Worm (Caenorhabditis elegans) whole organism, L1 larva: ENCODE data around the gene T28H10.2.

Experiments
- C16A3.4 ChIP-seq: fragments of 150-350 bp; optimal IDR thresholded peaks from 2 replicates; lab custom pipeline; 2014; ENCODE audit warnings: missing biosample characterization, missing genetic modification characterization
- C34B4.2 ChIP-seq: sonication (generic microtip); optimal IDR thresholded peaks from 2 replicates; lab custom pipeline; 2017; ENCODE audit warnings: mild to moderate bottlenecking, missing genetic modification characterization, missing compliant biosample characterization
- Y116A8C.19 ChIP-seq: sonication (generic microtip); optimal IDR thresholded peaks from 2 replicates; lab custom pipeline; 2016; ENCODE audit warnings: missing compliant biosample characterization, missing genetic modification characterization, borderline replicate concordance
- aha-1 ChIP-seq: fragments of 150-350 bp; optimal IDR thresholded peaks from 2 replicates; lab custom pipeline; 2014; ENCODE audit warnings: missing biosample characterization, missing genetic modification characterization
- aly-2 ChIP-seq: fragments of 150-350 bp; optimal IDR thresholded peaks from 2 replicates; lab custom pipeline; 2014; ENCODE audit warnings: missing biosample characterization, missing genetic modification characterization
- ama-1 ChIP-seq: fragments of 150-350 bp; optimal IDR thresholded peaks from 2 replicates; lab custom pipeline; 2014
- blmp-1 ChIP-seq: fragments of 150-350 bp; optimal IDR thresholded peaks from 2 replicates; lab custom pipeline; 2014; ENCODE audit warnings: missing biosample characterization, missing genetic modification characterization
- ceh-63 ChIP-seq: fragments of 200-800 bp; sonication (Bioruptor generic); optimal IDR thresholded peaks from 2 replicates; lab custom pipeline; 2018; ENCODE audit warnings: mild to moderate bottlenecking, missing genetic modification characterization, missing compliant biosample characterization
- ceh-88 ChIP-seq: fragments of 200-800 bp; sonication (Bioruptor generic); IDR thresholded peaks from 2 replicates; pipeline ENCODE4 v1.3.6; 2022; ENCODE audit warnings: missing genetic modification characterization, missing compliant biosample characterization
- dpl-1 ChIP-seq, 3 experiments: fragments of 150-350 bp in 2 of 3; sonication (generic microtip) in 1 of 3; optimal IDR thresholded peaks; 2 replicates each; lab custom pipeline; 2014 to 2017; ENCODE audit warnings: missing biosample characterization in 3 of 3, missing genetic modification characterization in 3 of 3, missing genetic modification reagents in 3 of 3
- dsc-1 ChIP-seq: sonication (generic microtip); optimal IDR thresholded peaks from 2 replicates; lab custom pipeline; 2016; ENCODE audit warnings: mild to moderate bottlenecking, missing genetic modification characterization, missing compliant biosample characterization
- efl-1 ChIP-seq, 4 experiments: fragments of 150-350 bp; optimal IDR thresholded peaks in 3 of 4; peaks in 1 of 4; 1 replicate in 1 of 4; 2 replicates in 3 of 4; lab custom pipeline; 2014; ENCODE audit warnings: missing biosample characterization in 2 of 4, missing genetic modification characterization in 2 of 4, missing genetic modification reagents in 2 of 4
- elt-2 ChIP-seq: sonication (generic microtip); optimal IDR thresholded peaks from 2 replicates; lab custom pipeline; 2016; ENCODE audit warnings: missing genetic modification characterization, mild to moderate bottlenecking, inconsistent platforms, missing compliant biosample characterization, missing genetic modification reagents
- elt-3 ChIP-seq, 6 experiments: fragments of 150-350 bp in 1 of 6; sonication (generic microtip); optimal IDR thresholded peaks; 2 replicates each; lab custom pipeline; 2017 to 2018; ENCODE audit warnings: missing biosample characterization in 6 of 6, missing genetic modification characterization in 6 of 6, inconsistent platforms in 1 of 6
- fkh-4 ChIP-seq: sonication (generic microtip); optimal IDR thresholded peaks from 2 replicates; lab custom pipeline; 2016; ENCODE audit warnings: missing compliant biosample characterization, missing genetic modification characterization, borderline replicate concordance
- grh-1 ChIP-seq: fragments of 200-800 bp; sonication (Bioruptor generic); IDR thresholded peaks from 2 replicates; pipeline ENCODE4 v1.3.6; 2022; ENCODE audit warnings: missing genetic modification reagents, missing genetic modification characterization, missing compliant biosample characterization
- hlh-4 ChIP-seq: sonication (generic microtip); optimal IDR thresholded peaks from 2 replicates; lab custom pipeline; 2016; ENCODE audit warnings: mild to moderate bottlenecking, missing genetic modification characterization, missing compliant biosample characterization
- jun-1 ChIP-seq: fragments of 150-350 bp; optimal IDR thresholded peaks from 2 replicates; lab custom pipeline; 2014; ENCODE audit warnings: missing biosample characterization, missing genetic modification reagents, missing genetic modification characterization
- lin-14 ChIP-seq: fragments of 200-800 bp; sonication (Bioruptor generic); optimal IDR thresholded peaks from 2 replicates; lab custom pipeline; 2018; ENCODE audit warnings: mild to moderate bottlenecking, missing genetic modification characterization, moderate library complexity, missing compliant biosample characterization
- lin-35 ChIP-seq, 2 experiments: fragments of 150-350 bp; optimal IDR thresholded peaks; 2 replicates each; lab custom pipeline; 2014; ENCODE audit warnings: missing biosample characterization in 2 of 2, missing genetic modification characterization in 2 of 2, missing genetic modification reagents in 2 of 2
- lsy-2 ChIP-seq, 2 experiments: fragments of 150-350 bp; optimal IDR thresholded peaks; 2 replicates each; lab custom pipeline; 2014; ENCODE audit warnings: missing biosample characterization in 2 of 2, missing genetic modification characterization in 2 of 2
- mep-1 ChIP-seq: fragments of 150-350 bp; optimal IDR thresholded peaks from 2 replicates; lab custom pipeline; 2014; ENCODE audit warnings: missing biosample characterization, missing genetic modification characterization
- nhr-11 ChIP-seq: fragments of 150-350 bp; optimal IDR thresholded peaks from 2 replicates; lab custom pipeline; 2014; ENCODE audit warnings: missing biosample characterization, missing genetic modification characterization
- nhr-19 ChIP-seq: fragments of 200-800 bp; sonication (Bioruptor generic); conservative IDR thresholded peaks from 2 replicates; pipeline ENCODE4 v1.3.6; 2022; ENCODE audit warnings: missing genetic modification characterization, missing compliant biosample characterization
- nhr-20 ChIP-seq: sonication (generic microtip); optimal IDR thresholded peaks from 2 replicates; lab custom pipeline; 2016; ENCODE audit warnings: mild to moderate bottlenecking, missing genetic modification characterization, missing compliant biosample characterization
- nhr-237 ChIP-seq: fragments of 150-350 bp; optimal IDR thresholded peaks from 2 replicates; lab custom pipeline; 2014; ENCODE audit warnings: missing biosample characterization, missing genetic modification characterization
- nhr-47 ChIP-seq: sonication (generic microtip); optimal IDR thresholded peaks from 2 replicates; lab custom pipeline; 2016; ENCODE audit warnings: mild to moderate bottlenecking, missing genetic modification characterization, moderate library complexity, missing compliant biosample characterization
- nhr-71 ChIP-seq: sonication (generic microtip); optimal IDR thresholded peaks from 2 replicates; lab custom pipeline; 2016; ENCODE audit warnings: mild to moderate bottlenecking, missing genetic modification characterization, moderate library complexity, missing compliant biosample characterization
- nhr-85 ChIP-seq: sonication (generic microtip); peaks from one replicate; lab custom pipeline; 2016; ENCODE audit warnings: missing genetic modification characterization, inconsistent platforms, missing compliant biosample characterization
- nhr-90 ChIP-seq: sonication (generic microtip); optimal IDR thresholded peaks from 2 replicates; lab custom pipeline; 2016; ENCODE audit warnings: mild to moderate bottlenecking, missing genetic modification characterization, missing compliant biosample characterization; ENCODE audit not compliant: poor library complexity
- pag-3 ChIP-seq: sonication (generic microtip); optimal IDR thresholded peaks from 2 replicates; lab custom pipeline; 2017; ENCODE audit warnings: missing genetic modification characterization, mild to moderate bottlenecking, missing compliant biosample characterization, antibody characterized with exemption, borderline replicate concordance; ENCODE audit not compliant: insufficient read depth
- pax-3 ChIP-seq: fragments of 200-800 bp; sonication (Bioruptor generic); optimal IDR thresholded peaks from 2 replicates; lab custom pipeline; 2018; ENCODE audit warnings: mild to moderate bottlenecking, missing genetic modification characterization, moderate library complexity, missing compliant biosample characterization
- snpc-4 ChIP-seq: fragments of 150-350 bp; optimal IDR thresholded peaks from 2 replicates; lab custom pipeline; 2014; ENCODE audit warnings: missing biosample characterization, missing genetic modification characterization
- snu-23 ChIP-seq: sonication (generic microtip); optimal IDR thresholded peaks from 2 replicates; lab custom pipeline; 2016; ENCODE audit warnings: missing genetic modification characterization, missing compliant biosample characterization
- sox-4 ChIP-seq: sonication (generic microtip); optimal IDR thresholded peaks from 2 replicates; lab custom pipeline; 2016; ENCODE audit warnings: missing genetic modification characterization, missing compliant biosample characterization
- sptf-1 ChIP-seq: fragments of 150-350 bp; optimal IDR thresholded peaks from 2 replicates; lab custom pipeline; 2014; ENCODE audit warnings: missing biosample characterization, missing genetic modification characterization
- swsn-7 ChIP-seq: sonication (generic microtip); optimal IDR thresholded peaks from 2 replicates; lab custom pipeline; 2016; ENCODE audit warnings: missing genetic modification characterization, missing compliant biosample characterization
- tbx-2 ChIP-seq: sonication (generic microtip); optimal IDR thresholded peaks from 2 replicates; lab custom pipeline; 2016; ENCODE audit warnings: missing genetic modification characterization, missing compliant biosample characterization
- tlp-1 ChIP-seq: fragments of 150-350 bp; optimal IDR thresholded peaks from 2 replicates; lab custom pipeline; 2014; ENCODE audit warnings: missing biosample characterization, missing genetic modification characterization
- unc-130 ChIP-seq: fragments of 150-350 bp; optimal IDR thresholded peaks from 2 replicates; lab custom pipeline; 2017; ENCODE audit warnings: missing biosample characterization, missing genetic modification characterization, inconsistent platforms
- unc-62 ChIP-seq: fragments of 150-350 bp; optimal IDR thresholded peaks from 2 replicates; lab custom pipeline; 2014; ENCODE audit warnings: missing biosample characterization, missing genetic modification reagents, missing genetic modification characterization
- vab-15 ChIP-seq: sonication (generic microtip); optimal IDR thresholded peaks from 2 replicates; lab custom pipeline; 2017; ENCODE audit warnings: missing genotype, mild to moderate bottlenecking, missing genetic modification characterization, missing compliant biosample characterization
- zip-4 ChIP-seq: fragments of 200-800 bp; sonication (Bioruptor generic); optimal IDR thresholded peaks from 2 replicates; lab custom pipeline; 2018; ENCODE audit warnings: mild to moderate bottlenecking, missing genetic modification characterization, moderate library complexity, missing compliant biosample characterization
- ztf-4 ChIP-seq: fragments of 150-350 bp; optimal IDR thresholded peaks from 2 replicates; lab custom pipeline; 2014; ENCODE audit warnings: missing biosample characterization, missing genetic modification characterization

T28H10.2 gene

ce11 chrV:12552671-12553212 lies 40.0 kb upstream of the T28H10.2 start, which contains the start of gene F45D3.4:
TSS of gene F45D3.4 (minus strand) at chrV:12553191.
- no peak for TF ChIP-seq sptf-1 (tag; lab: Kevin White, UChicago)
- TF ChIP-seq sox-4 = no peak
- TF ChIP-seq tbx-2 = no peak
- TF ChIP-seq pax-3 = no peak
- TF ChIP-seq elt-3 (tag; optimal IDR thresholded peaks at IDR 0.05; lab: Kevin White, UChicago) = no peak
- TF ChIP-seq vab-15 (tag; lab: Kevin White, UChicago) = no peak
- TF ChIP-seq elt-2 (tag; lab: Kevin White, UChicago) = no peak
- TF ChIP-seq ama-1 (lab: Kevin White, UChicago) = peak; percentile 15
- no peak for TF ChIP-seq nhr-11 (tag; lab: Kevin White, UChicago)
- no peak for TF ChIP-seq pag-3 (tag; lab: Kevin White, UChicago)
- TF ChIP-seq unc-130 (tag; lab: Kevin White, UChicago) = no peak
- no peak for TF ChIP-seq hlh-4 (tag; lab: Kevin White, UChicago)
- no peak for TF ChIP-seq C34B4.2 (tag; lab: Kevin White, UChicago)
- no peak for TF ChIP-seq nhr-237 (tag; lab: Kevin White, UChicago)
- no peak for TF ChIP-seq ceh-88 (GFP tag; lab: Robert Waterston, UW)
- peak in 1 of 2 experiments; percentile 3 for TF ChIP-seq lin-35 (GFP tag; optimal IDR thresholded peaks at IDR 0.05; lab: Kevin White, UChicago)
- no peak for TF ChIP-seq fkh-4 (tag; lab: Kevin White, UChicago)
- TF ChIP-seq lsy-2 (tag; optimal IDR thresholded peaks at IDR 0.05; lab: Kevin White, UChicago) = peak in 1 of 2 experiments; percentile 13

- TF ChIP-seq aha-1 (tag; lab: Kevin White, UChicago) (no peak), fkh-4 (tag; lab: Kevin White, UChicago) (no peak), zip-4 (no peak), nhr-19 (GFP tag; lab: Robert Waterston, UW) (peak; percentile 35), Y116A8C.19 (tag; lab: Kevin White, UChicago) (no peak), C16A3.4 (tag; lab: Kevin White, UChicago) (peak; percentile 41), pax-3 (peak; percentile 55), efl-1 (optimal IDR thresholded peaks at IDR 0.05; lab: Kevin White, UChicago) (no peak), efl-1 (GFP tag; optimal IDR thresholded peaks at IDR 0.05 in 1 of 2; lab: Kevin White, UChicago) (peak in 1 of 2 experiments; percentile 91), ztf-4 (peak; percentile 38), jun-1 (peak; percentile 31), lin-35 (GFP tag; optimal IDR thresholded peaks at IDR 0.05; lab: Kevin White, UChicago) (peak in 1 of 2 experiments; percentile 20), ceh-63 (GFP tag; lab: Kevin White, UChicago) (no peak), nhr-47 (tag; lab: Kevin White, UChicago) (peak; percentile 31), nhr-90 (tag; lab: Kevin White, UChicago) (peak; percentile 49), grh-1 (GFP tag; lab: Robert Waterston, UW) (peak; percentile 63; the same call in 1 of the 2 replicates), swsn-7 (tag; lab: Kevin White, UChicago) (no peak), tbx-2 (peak; percentile 28), lin-14 (GFP tag; lab: Kevin White, UChicago) (peak; percentile 37), unc-62 (no peak), nhr-20 (tag; lab: Kevin White, UChicago) (peak; percentile 41), dsc-1 (tag; lab: Kevin White, UChicago) (peak; percentile 21), unc-130 (tag; lab: Kevin White, UChicago) (peak; percentile 85), ama-1 (lab: Kevin White, UChicago) (peak; percentile 92), lsy-2 (tag; optimal IDR thresholded peaks at IDR 0.05; lab: Kevin White, UChicago) (peak in 1 of 2 experiments; percentile 58), blmp-1 (tag; lab: Kevin White, UChicago) (peak; percentile 40), snu-23 (GFP tag; lab: Kevin White, UChicago) (peak; percentile 20), mep-1 (peak; percentile 14), elt-3 (tag; optimal IDR thresholded peaks at IDR 0.05; lab: Kevin White, UChicago) (peak in 5 of 6 experiments; percentile 34 to 72 (median 55)), ceh-88 (GFP tag; lab: Robert Waterston, UW) (no peak), nhr-85 (peak; percentile 94), aly-2 (tag; lab: Kevin White, UChicago) (peak; percentile 81), nhr-71 (peak; percentile 67), tlp-1 (tag; lab: Kevin White, UChicago) (no peak), dpl-1 (GFP tag; optimal IDR thresholded peaks at IDR 0.05; lab: Kevin White, UChicago) (peak in 1 of 3 experiments; percentile 5), snpc-4 (tag; lab: Kevin White, UChicago) (no peak)
Measured at ce11 chrV:12551638-12552478, 39.1 kb upstream of the T28H10.2 start.
